Fruit fly (Drosophila melanogaster) Kc167 (cell line): ENCODE results near the gene DEF8.

Source experiments
- Myc ChIP-seq: fragments of >200 bp; optimal IDR thresholded peaks from 2 replicates; lab custom pipeline; 2017; ENCODE audit warnings: missing external identifiers
- Sin3A ChIP-seq: fragments of >200 bp; optimal IDR thresholded peaks from 2 replicates; lab custom pipeline; 2018; ENCODE audit warnings: missing external identifiers
- h ChIP-seq: fragments of >200 bp; optimal IDR thresholded peaks from 3 replicates; lab custom pipeline; 2018; ENCODE audit warnings: missing external identifiers
- insv ChIP-seq: fragments of >200 bp; optimal IDR thresholded peaks from 3 replicates; lab custom pipeline; 2018; ENCODE audit warnings: missing external identifiers
- psq ChIP-seq: fragments of >200 bp; optimal IDR thresholded peaks from 2 replicates; lab custom pipeline; 2017; ENCODE audit warnings: missing external identifiers
- ttk ChIP-seq: sonication (Bioruptor generic); optimal IDR thresholded peaks from 2 replicates; lab custom pipeline; 2017; ENCODE audit warnings: missing external identifiers

Gene DEF8

dm6 chr3L:12131918-12132317, at the start of gene DEF8:
Gene DEF8, plus strand, starts transcription at chr3L:12132146.
- TF ChIP-seq insv (lab: Kevin White, UChicago) (no peak), ttk (no peak), Myc (lab: Kevin White, UChicago) (no peak), h (no peak)

DNA sequence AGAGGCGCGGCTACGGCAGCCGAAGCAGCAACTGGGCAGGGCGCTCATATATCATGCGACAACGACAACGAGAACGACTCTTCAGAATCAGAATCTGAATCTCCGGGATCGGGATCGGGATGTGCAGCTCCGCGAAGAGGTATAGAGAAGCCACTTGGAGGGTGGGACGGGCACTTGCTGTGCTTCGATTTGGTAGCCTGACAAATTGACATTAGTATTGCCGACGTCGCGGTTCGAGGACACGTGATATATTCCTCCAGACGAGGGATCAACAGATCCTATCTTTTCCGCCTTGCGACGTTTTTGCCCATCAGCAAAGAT, 49.5 kb upstream of the DEF8 start:
- no peak for TF ChIP-seq Sin3A
- no peak for TF ChIP-seq ttk
- TF ChIP-seq insv (lab: Kevin White, UChicago), result no peak
- no peak for TF ChIP-seq h
- no peak for TF ChIP-seq psq
- TF ChIP-seq Myc (lab: Kevin White, UChicago), result no peak

dm6 chr3L:12083092-12083680, 48.8 kb upstream of the DEF8 start:
- TF ChIP-seq psq (no peak), Myc (lab: Kevin White, UChicago) (no peak), insv (lab: Kevin White, UChicago) (no peak), ttk (no peak), Sin3A (no peak), h (no peak)

dm6 chr3L:12083861-12084260, 48.1 kb upstream of the DEF8 start:
- TF ChIP-seq Sin3A (no peak), h (no peak), ttk (no peak), Myc (lab: Kevin White, UChicago) (no peak), insv (lab: Kevin White, UChicago) (no peak), psq (no peak)

- TF ChIP-seq ttk, result no peak
- TF ChIP-seq insv (lab: Kevin White, UChicago), result no peak
- no peak for TF ChIP-seq Myc (lab: Kevin White, UChicago)
- no peak for TF ChIP-seq psq
- no peak for TF ChIP-seq h
Observed at dm6 chr3L:12084969-12085690, 46.8 kb upstream of the DEF8 start.

DNA sequence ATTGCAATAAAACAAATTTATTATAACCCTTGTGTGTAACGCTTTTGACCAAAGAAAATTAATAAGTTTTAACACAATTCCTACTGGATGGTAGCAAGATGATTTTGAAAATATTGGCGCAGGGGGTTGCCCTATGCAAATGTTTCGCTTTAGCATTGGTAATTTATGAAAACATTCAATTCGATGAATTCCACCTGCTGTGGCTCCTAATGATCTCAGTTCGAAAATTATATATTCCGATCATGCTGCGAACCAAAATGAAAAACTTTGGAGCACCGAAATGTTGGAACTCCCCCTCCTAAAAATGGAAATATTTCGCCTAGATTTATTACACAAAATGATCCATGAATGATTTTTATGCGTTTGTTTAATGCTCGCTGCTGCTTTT, 46.3 kb upstream of the DEF8 start:
- TF ChIP-seq insv (lab: Kevin White, UChicago) (no peak), psq (no peak), ttk (no peak), Myc (lab: Kevin White, UChicago) (no peak), h (no peak), Sin3A (no peak)

DNA sequence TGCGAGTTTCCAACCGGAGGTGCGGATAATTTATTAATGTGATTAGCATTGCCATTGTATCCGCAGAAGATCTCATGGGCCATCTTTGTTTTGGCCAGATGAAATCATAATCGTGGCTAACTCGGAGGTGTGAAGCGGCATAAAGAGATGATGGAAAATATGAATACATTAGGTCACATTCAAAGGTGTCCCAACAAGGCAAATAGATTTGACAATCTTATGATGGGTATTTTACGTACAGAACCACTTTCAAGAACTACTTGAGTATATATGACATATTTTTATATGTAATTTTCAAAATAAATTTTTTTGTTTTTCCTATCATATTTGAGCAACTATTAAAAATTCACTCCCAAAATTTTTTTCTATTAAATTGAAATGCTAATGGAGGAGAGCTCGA, 43.6 kb upstream of the DEF8 start, which contains the start of gene CG17154:
TSS of gene CG17154 (plus strand) at position 301 of the 400 bp plus-strand sequence.
- TF ChIP-seq insv (lab: Kevin White, UChicago) (no peak), Sin3A (no peak), ttk (no peak), psq (no peak), h (no peak), Myc (lab: Kevin White, UChicago) (no peak)

DNA sequence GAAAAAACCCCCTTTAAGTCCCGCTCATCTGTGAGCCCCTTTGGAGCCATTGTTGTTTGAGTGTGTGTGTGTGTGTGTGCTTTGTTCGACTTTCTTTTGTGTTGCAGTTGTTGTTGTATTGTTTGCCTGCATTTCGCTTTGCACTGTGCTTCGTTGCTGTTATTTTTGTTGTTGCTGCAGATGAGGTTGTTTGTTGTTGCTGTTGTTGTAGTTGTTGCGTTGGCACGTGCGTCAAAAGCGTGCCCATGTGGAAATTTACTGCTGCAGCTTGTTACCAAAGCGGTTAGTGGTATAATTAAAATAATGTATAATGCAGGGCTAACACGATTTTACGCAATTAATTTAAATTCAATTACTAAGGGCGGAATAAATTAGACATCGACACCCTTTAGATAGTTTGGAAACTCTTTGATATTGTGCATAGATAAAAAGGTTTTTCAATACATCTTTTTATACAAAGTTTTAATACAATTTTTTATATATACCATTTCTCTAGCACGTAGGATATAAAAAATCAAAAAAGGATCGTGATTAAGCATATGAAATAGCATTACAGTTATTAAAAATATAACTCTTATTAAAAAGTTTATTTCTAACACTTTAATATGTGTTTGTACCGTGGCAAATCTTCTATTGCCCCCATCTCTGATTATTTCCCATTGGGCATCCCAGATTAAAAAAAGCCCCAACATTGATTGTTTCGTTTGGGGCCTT, 41.6 kb upstream of the DEF8 start:
- TF ChIP-seq h, result no peak
- no peak for TF ChIP-seq psq
- no peak for TF ChIP-seq insv (lab: Kevin White, UChicago)
- no peak for TF ChIP-seq Myc (lab: Kevin White, UChicago)
- TF ChIP-seq Sin3A, result no peak
- no peak for TF ChIP-seq ttk

DNA sequence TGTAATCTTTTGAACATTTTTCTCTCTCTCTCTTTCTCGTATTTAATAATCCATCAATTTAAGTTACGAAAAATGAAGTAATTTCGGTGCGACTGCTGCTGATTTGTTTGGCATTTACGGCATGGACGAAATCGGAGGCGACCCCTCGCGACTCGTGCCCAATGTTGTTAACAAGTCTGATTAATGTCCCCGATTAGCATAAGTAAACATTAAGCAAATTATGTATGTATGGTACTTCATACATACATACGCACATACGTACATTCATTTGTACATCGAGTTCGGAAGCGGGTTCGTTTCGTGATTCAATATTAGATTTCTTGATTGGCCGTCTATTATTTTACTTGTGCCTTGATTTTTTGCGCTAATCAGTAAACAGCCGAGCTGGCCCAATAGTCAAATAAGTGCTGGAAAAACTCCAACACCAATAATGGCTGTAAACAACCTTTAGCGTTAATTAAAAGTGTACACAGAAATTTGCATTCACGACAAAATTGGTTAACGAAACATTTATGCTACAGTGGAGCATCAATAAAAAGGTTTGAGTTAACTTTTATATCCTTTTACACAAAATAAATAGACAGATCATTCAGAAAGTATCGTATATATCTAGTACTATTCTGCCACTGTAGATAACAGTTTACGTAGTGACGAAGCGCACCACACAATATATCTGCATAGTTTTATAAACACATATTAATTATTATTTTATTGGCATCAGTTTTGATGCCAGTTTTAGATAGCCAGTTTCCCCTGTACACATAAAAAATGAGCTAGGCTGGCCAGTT, 40.9 kb upstream of the DEF8 start:
- no peak for TF ChIP-seq Sin3A
- no peak for TF ChIP-seq Myc (lab: Kevin White, UChicago)
- no peak for TF ChIP-seq h
- no peak for TF ChIP-seq psq
- no peak for TF ChIP-seq ttk
- TF ChIP-seq insv (lab: Kevin White, UChicago), result no peak

DNA sequence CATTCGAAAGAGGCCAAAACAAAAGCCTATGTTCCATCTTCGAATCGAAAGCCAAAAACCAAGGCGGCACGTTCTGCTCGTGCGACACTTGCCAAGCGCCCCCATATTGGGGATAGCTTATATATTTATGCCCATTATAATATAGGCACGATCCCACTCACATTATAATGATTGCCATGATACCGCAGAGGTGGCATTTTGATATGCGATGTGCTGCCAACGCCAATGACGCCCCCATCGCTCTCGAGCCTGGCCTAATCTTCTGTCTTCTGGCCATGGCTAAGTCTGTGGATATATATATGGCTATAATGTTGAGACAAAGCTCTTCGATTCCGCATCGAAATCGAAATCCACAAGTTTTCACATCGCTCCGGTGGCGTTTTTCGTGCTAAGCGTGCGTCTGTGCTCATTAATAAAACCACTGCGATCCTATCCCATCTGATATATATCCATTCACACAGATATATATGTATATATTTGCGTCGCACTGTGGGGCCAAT, 39.0 kb upstream of the DEF8 start:
- no peak for TF ChIP-seq h
- no peak for TF ChIP-seq Sin3A
- TF ChIP-seq Myc (lab: Kevin White, UChicago), result no peak
- no peak for TF ChIP-seq insv (lab: Kevin White, UChicago)
- no peak for TF ChIP-seq ttk
- TF ChIP-seq psq, result no peak

- TF ChIP-seq h (no peak), psq (no peak), ttk (no peak), insv (lab: Kevin White, UChicago) (no peak), Sin3A (no peak), Myc (lab: Kevin White, UChicago) (no peak)
Observed at dm6 chr3L:12095960-12096359, 36.0 kb upstream of the DEF8 start.

DNA sequence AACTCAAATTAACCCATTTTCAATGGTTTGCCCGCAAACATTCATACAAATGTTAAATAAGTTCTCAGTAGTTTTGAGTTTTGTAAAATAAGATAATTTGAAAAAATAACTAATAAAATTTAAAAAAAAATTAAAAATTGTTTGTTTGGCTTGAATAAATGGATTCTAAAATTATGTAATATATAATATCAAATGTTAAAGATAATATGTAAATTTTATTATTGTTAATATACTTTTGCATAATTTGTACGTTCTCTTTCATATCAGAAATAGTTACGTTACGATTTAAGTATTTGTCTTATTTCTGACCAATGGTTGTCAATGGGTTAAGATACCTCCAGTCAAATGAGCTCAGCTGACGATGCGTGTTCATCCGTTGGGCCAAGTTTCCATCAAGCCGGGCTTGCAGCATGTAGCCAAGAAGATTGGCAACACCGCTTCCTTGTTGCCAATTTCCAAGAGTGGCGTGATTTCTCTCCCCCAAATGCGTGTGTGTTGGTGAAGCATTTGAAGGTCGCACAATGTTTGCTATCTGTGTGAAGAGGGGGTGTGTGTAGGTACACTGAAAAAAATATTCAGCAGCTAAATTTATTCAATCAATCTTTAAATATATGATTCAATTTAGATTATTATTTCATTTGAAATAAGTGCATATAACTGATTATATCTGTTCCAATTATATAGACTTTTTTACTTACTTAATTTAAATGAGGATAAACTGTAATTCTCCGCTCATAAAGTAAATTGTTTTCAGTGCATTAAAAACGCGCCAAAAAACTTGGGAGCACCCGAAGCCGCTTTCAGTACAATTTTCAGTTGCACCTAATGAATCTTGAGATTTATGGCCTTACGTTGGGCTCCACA, 34.9 kb upstream of the DEF8 start:
- TF ChIP-seq h (no peak), ttk (no peak), Myc (lab: Kevin White, UChicago) (no peak), insv (lab: Kevin White, UChicago) (no peak), Sin3A (no peak), psq (no peak)
